Worm (Caenorhabditis elegans) whole organism, L2 larva: ENCODE data around the gene C25E10.16.
A peak's percentile ranks its signal among the peaks of the same experiment; 100 is the strongest.

ENCODE experiments used
- C34F6.9 ChIP-seq: fragments of 150-350 bp; optimal IDR thresholded peaks from 2 replicates; lab custom pipeline; 2014; ENCODE audit warnings: missing biosample characterization, missing genetic modification characterization
- F13H6.1 ChIP-seq: sonication (generic microtip); optimal IDR thresholded peaks from 2 replicates; lab custom pipeline; 2016; ENCODE audit warnings: missing genetic modification characterization, missing compliant biosample characterization
- Y55F3AM.14 ChIP-seq: fragments of 200-800 bp; sonication (Bioruptor generic); optimal IDR thresholded peaks from 2 replicates; lab custom pipeline; 2018; ENCODE audit warnings: mild to moderate bottlenecking, missing genetic modification characterization, missing compliant biosample characterization
- alr-1 ChIP-seq: fragments of 150-350 bp; optimal IDR thresholded peaks from 2 replicates; lab custom pipeline; 2014; ENCODE audit warnings: missing biosample characterization, missing genetic modification characterization
- aly-2 ChIP-seq: fragments of 150-350 bp; optimal IDR thresholded peaks from 2 replicates; lab custom pipeline; 2014; ENCODE audit warnings: missing biosample characterization, missing genetic modification characterization
- ama-1 ChIP-seq: fragments of 150-350 bp; optimal IDR thresholded peaks from 2 replicates; lab custom pipeline; 2018; ENCODE audit warnings: inconsistent platforms
- blmp-1 ChIP-seq: sonication (generic microtip); optimal IDR thresholded peaks from 2 replicates; lab custom pipeline; 2017; ENCODE audit warnings: missing genetic modification characterization, mild to moderate bottlenecking, missing compliant biosample characterization, antibody characterized with exemption, moderate library complexity; ENCODE audit not compliant: insufficient read depth
- ceh-82 ChIP-seq: fragments of 150-350 bp; optimal IDR thresholded peaks from 2 replicates; lab custom pipeline; 2014; ENCODE audit warnings: missing biosample characterization, missing genetic modification characterization
- crh-2 ChIP-seq: sonication (generic microtip); optimal IDR thresholded peaks from 2 replicates; lab custom pipeline; 2017; ENCODE audit warnings: missing biosample characterization, missing genetic modification characterization
- dmd-4 ChIP-seq: sonication (generic microtip); optimal IDR thresholded peaks from 2 replicates; lab custom pipeline; 2017; ENCODE audit warnings: missing biosample characterization, missing genetic modification characterization
- egl-27 ChIP-seq: sonication (generic microtip); optimal IDR thresholded peaks from 3 replicates; lab custom pipeline; 2017; ENCODE audit warnings: missing biosample characterization, missing genetic modification reagents, missing genetic modification characterization
- elt-3 ChIP-seq: sonication (generic microtip); optimal IDR thresholded peaks from 2 replicates; lab custom pipeline; 2017; ENCODE audit warnings: missing biosample characterization, missing genetic modification characterization
- fos-1 ChIP-seq: fragments of 150-350 bp; optimal IDR thresholded peaks from 2 replicates; lab custom pipeline; 2014; ENCODE audit warnings: missing biosample characterization, missing genetic modification characterization
- gmeb-1 ChIP-seq: fragments of 150-350 bp; optimal IDR thresholded peaks from 2 replicates; lab custom pipeline; 2014; ENCODE audit warnings: missing biosample characterization, missing genetic modification characterization
- lin-11 ChIP-seq: fragments of 150-350 bp; sonication (generic microtip); optimal IDR thresholded peaks from 2 replicates; lab custom pipeline; 2014; ENCODE audit warnings: missing biosample characterization, missing genetic modification characterization, inconsistent platforms, mixed read lengths
- lin-39 ChIP-seq: fragments of 150-350 bp; optimal IDR thresholded peaks from 2 replicates; lab custom pipeline; 2014; ENCODE audit warnings: missing biosample characterization, missing genetic modification reagents, missing genetic modification characterization
- lsy-2 ChIP-seq, 2 experiments: fragments of 150-350 bp in 1 of 2; sonication (generic microtip) in 1 of 2; optimal IDR thresholded peaks; 2 replicates each; lab custom pipeline; 2014 to 2017; ENCODE audit warnings: missing biosample characterization in 2 of 2, missing genetic modification characterization in 2 of 2
- mab-5 ChIP-seq: fragments of 150-350 bp; optimal IDR thresholded peaks from 2 replicates; lab custom pipeline; 2014; ENCODE audit warnings: missing biosample characterization, missing genetic modification characterization
- mdl-1 ChIP-seq, 2 experiments: fragments of 150-350 bp in 1 of 2; sonication (generic microtip) in 1 of 2; optimal IDR thresholded peaks; 2 replicates each; lab custom pipeline; 2017; ENCODE audit warnings: missing biosample characterization in 2 of 2, missing genetic modification characterization in 2 of 2
- nhr-10 ChIP-seq: sonication (generic microtip); optimal IDR thresholded peaks from 2 replicates; lab custom pipeline; 2017; ENCODE audit warnings: missing biosample characterization, missing genetic modification characterization
- nhr-11 ChIP-seq: fragments of 150-350 bp; optimal IDR thresholded peaks from 2 replicates; lab custom pipeline; 2014; ENCODE audit warnings: missing biosample characterization, missing genetic modification characterization
- nhr-129 ChIP-seq: fragments of 150-350 bp; optimal IDR thresholded peaks from 2 replicates; lab custom pipeline; 2014; ENCODE audit warnings: missing biosample characterization, missing genetic modification characterization
- nhr-21 ChIP-seq: fragments of 150-350 bp; optimal IDR thresholded peaks from 2 replicates; lab custom pipeline; 2014; ENCODE audit warnings: missing biosample characterization, missing genetic modification characterization
- nhr-25 ChIP-seq: fragments of 150-350 bp; sonication (generic microtip); optimal IDR thresholded peaks from 3 replicates; lab custom pipeline; 2014; ENCODE audit warnings: missing biosample characterization, missing genetic modification characterization
- nhr-6 ChIP-seq: fragments of 150-350 bp; optimal IDR thresholded peaks from 2 replicates; lab custom pipeline; 2014; ENCODE audit warnings: missing biosample characterization, missing genetic modification characterization
- nhr-77 ChIP-seq: fragments of 150-350 bp; optimal IDR thresholded peaks from 2 replicates; lab custom pipeline; 2014; ENCODE audit warnings: missing biosample characterization, missing genetic modification characterization
- peb-1 ChIP-seq: fragments of 150-350 bp; optimal IDR thresholded peaks from 2 replicates; lab custom pipeline; 2014; ENCODE audit warnings: missing biosample characterization, missing genetic modification characterization
- sem-4 ChIP-seq: fragments of 150-350 bp; optimal IDR thresholded peaks from 2 replicates; lab custom pipeline; 2014; ENCODE audit warnings: missing biosample characterization, missing genetic modification reagents, missing genetic modification characterization
- skn-1 ChIP-seq: sonication (generic microtip); optimal IDR thresholded peaks from 2 replicates; lab custom pipeline; 2017; ENCODE audit warnings: missing biosample characterization, missing genetic modification characterization
- sma-3 ChIP-seq: sonication (generic microtip); optimal IDR thresholded peaks from 2 replicates; lab custom pipeline; 2016; ENCODE audit warnings: missing genetic modification reagents, missing genetic modification characterization, missing compliant biosample characterization
- sma-9 ChIP-seq, 2 experiments: fragments of 150-350 bp in 1 of 2; sonication (generic microtip) in 1 of 2; optimal IDR thresholded peaks; 2 replicates each; lab custom pipeline; 2014 to 2016; ENCODE audit warnings: missing genetic modification characterization in 2 of 2, mild to moderate bottlenecking in 1 of 2, missing biosample characterization in 1 of 2, missing compliant biosample characterization in 1 of 2, missing genetic modification reagents in 1 of 2, moderate library complexity in 1 of 2
- unc-39 ChIP-seq: fragments of 150-350 bp; optimal IDR thresholded peaks from 2 replicates; lab custom pipeline; 2014; ENCODE audit warnings: missing biosample characterization, missing genetic modification characterization
- unc-62 ChIP-seq: fragments of 150-350 bp; optimal IDR thresholded peaks from 2 replicates; lab custom pipeline; 2014; ENCODE audit warnings: missing biosample characterization, missing genetic modification reagents, missing genetic modification characterization
- zag-1 ChIP-seq: fragments of 150-350 bp; optimal IDR thresholded peaks from 2 replicates; lab custom pipeline; 2014; ENCODE audit warnings: missing biosample characterization, missing genetic modification characterization
- ztf-1 ChIP-seq: fragments of 200-800 bp; sonication (Bioruptor generic); conservative IDR thresholded peaks from 2 replicates; pipeline ENCODE4 v1.3.6; 2022; ENCODE audit warnings: missing genetic modification characterization, missing compliant biosample characterization
- ztf-11 ChIP-seq: sonication (generic microtip); optimal IDR thresholded peaks from 2 replicates; lab custom pipeline; 2017; ENCODE audit warnings: missing biosample characterization, missing genetic modification characterization
- ztf-4 ChIP-seq: fragments of 150-350 bp; optimal IDR thresholded peaks from 2 replicates; lab custom pipeline; 2014; ENCODE audit warnings: missing biosample characterization, missing genetic modification characterization

The C25E10.16 gene

DNA sequence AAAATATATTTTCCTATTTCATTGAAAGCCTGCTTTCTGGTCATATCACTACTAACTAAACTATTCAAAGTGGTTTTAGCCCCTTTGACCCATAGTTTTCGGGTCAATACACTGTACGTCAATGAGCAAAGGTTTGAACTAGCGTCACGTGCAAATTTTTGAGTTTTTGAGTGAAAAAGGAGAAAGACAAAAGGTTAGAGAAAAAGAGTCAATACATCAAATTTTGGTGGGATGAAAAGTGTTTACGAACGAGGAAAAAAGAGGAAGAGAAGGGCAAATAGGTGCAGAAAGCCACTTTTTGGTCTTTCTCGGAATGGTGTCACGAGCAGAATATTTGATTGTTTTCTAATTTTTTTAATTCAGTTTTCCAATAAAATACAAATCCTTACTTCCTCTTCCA lies 16.5 kb upstream of the C25E10.16 start (continued):
- TF ChIP-seq C34F6.9 (tag; lab: Kevin White, UChicago), result no peak
- peak; percentile 24 for TF ChIP-seq ama-1 (lab: Kevin White, UChicago)
- no peak for TF ChIP-seq elt-3 (tag; lab: Kevin White, UChicago)

DNA sequence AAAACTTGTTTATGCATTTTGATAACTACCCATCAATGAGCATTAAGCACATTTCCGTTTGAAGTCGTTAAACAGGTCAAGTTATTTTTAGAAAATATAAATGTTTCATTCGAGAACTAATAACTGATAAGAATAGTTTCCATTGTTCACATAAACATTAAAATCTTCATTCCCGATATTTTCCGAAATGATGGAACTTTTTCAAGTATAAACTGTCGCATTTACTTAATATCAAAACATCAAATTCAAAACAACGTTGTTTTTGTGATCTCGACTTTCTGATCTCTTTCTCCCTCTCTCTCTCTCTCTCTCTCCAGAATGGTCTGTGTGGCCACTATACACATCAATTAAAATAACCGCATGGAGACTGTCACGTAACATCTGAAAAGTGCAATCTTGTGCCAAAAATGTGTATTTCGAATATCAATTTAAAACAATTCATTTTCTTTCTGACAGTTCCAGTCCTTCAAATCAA lies 15.0 kb upstream of the C25E10.16 start:
- TF ChIP-seq sma-9 (GFP tag; optimal IDR thresholded peaks at IDR 0.05; lab: Kevin White, UChicago), result peak; percentile 35
- TF ChIP-seq sma-9 (tag; optimal IDR thresholded peaks at IDR 0.05; lab: Kevin White, UChicago), result no peak
- TF ChIP-seq nhr-25, result peak; percentile 0
- TF ChIP-seq nhr-11 (tag; lab: Kevin White, UChicago), result no peak
- TF ChIP-seq unc-62 (GFP tag; lab: Kevin White, UChicago), result no peak
- peak; percentile 13 for TF ChIP-seq nhr-21
- no peak for TF ChIP-seq unc-39 (tag; lab: Kevin White, UChicago)
- TF ChIP-seq crh-2 (tag; lab: Kevin White, UChicago), result peak; percentile 38
- peak; percentile 46 for TF ChIP-seq sma-3 (GFP tag; lab: Kevin White, UChicago)
- peak; percentile 19 for TF ChIP-seq ztf-4 (tag; lab: Kevin White, UChicago)
- TF ChIP-seq C34F6.9 (tag; lab: Kevin White, UChicago), result no peak
- no peak for TF ChIP-seq alr-1 (tag; lab: Kevin White, UChicago)
- no peak for TF ChIP-seq lin-39 (tag; lab: Kevin White, UChicago)
- no peak for TF ChIP-seq aly-2 (tag; lab: Kevin White, UChicago)
- TF ChIP-seq nhr-6, result peak; percentile 36
- TF ChIP-seq lsy-2 (tag; optimal IDR thresholded peaks at IDR 0.05; lab: Kevin White, UChicago), result peak in 1 of 2 experiments; percentile 37
- TF ChIP-seq nhr-77, result no peak
- peak; percentile 7 for TF ChIP-seq blmp-1 (tag; lab: Kevin White, UChicago)
- no peak for TF ChIP-seq dmd-4 (tag; lab: Kevin White, UChicago)
- no peak for TF ChIP-seq zag-1 (tag; lab: Kevin White, UChicago)
- peak; percentile 73 for TF ChIP-seq ama-1 (lab: Kevin White, UChicago)
- no peak for TF ChIP-seq ztf-11
- TF ChIP-seq F13H6.1 (tag; lab: Kevin White, UChicago), result no peak
- no peak for TF ChIP-seq egl-27 (tag; lab: Kevin White, UChicago)
- peak in 1 of 2 experiments; percentile 6 for TF ChIP-seq mdl-1 (tag; optimal IDR thresholded peaks at IDR 0.05; lab: Kevin White, UChicago)
- no peak for TF ChIP-seq ceh-82 (tag; lab: Kevin White, UChicago)
- TF ChIP-seq nhr-129, result peak; percentile 11
- TF ChIP-seq gmeb-1, result no peak
- TF ChIP-seq sem-4 (tag; lab: Kevin White, UChicago), result no peak
- TF ChIP-seq, all 48 proteins: peak for 12

DNA sequence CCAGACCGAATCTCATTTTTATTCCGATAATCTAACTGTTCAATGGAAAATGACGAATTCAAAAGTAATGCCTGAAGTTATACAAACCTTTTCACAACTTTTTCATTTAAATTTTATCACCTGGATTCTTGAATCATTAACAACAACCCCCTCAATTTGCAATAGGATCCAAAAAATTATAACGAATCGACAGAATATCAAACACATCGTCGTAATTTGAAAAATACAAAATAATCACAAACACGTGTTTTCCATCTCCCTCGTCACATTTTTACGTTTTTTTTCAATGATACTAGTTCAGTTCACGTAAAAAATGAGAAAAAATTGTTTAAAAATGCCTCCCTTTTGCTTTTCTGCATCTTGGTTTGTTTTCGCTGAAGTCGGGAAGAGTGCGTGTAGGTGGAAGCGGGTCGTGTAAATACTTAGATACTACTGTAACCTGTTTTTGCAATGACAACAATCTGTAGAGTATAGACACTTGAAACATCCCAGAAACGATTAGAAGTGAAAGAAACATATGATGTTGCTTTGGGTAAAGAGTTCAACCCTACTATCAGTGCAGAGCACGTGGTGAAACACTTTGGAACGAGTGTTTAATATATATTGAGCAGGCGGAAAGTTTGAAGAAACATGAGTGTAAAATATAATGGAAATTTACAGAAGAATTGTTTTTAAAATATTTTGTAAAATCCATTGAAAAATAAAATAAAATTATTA lies 14.1 kb upstream of the C25E10.16 start, which contains the start of gene oac-50:
TSS of gene oac-50 (minus strand) at position 219 of the 717 bp plus-strand sequence.
- TF ChIP-seq sma-9 (GFP tag; optimal IDR thresholded peaks at IDR 0.05; lab: Kevin White, UChicago) (peak; percentile 2), sma-9 (tag; optimal IDR thresholded peaks at IDR 0.05; lab: Kevin White, UChicago) (no peak), F13H6.1 (tag; lab: Kevin White, UChicago) (peak; percentile 27), nhr-10 (tag; lab: Kevin White, UChicago) (no peak)

DNA sequence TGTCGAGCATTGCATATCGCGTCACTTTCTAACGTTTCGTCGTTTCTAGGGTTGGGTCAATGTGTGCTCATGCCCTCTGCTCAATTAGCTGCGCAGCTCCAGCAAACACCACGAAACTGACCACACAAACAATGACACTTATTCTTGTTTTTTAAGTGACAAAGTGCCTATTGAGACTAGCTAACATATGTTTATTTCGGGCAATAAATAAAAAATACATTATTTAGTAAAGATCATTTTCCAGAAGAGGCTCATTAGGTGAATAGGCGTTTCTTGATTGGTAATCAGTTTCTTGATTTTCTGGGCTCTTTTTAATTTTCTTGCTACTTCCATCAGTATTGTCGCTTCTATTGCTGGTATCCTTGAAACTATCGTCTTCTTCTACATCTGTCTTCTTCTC lies 10.3 kb upstream of the C25E10.16 start, which contains the start of gene T27E4.5:
TSS of gene T27E4.5 (minus strand) at position 101 of the 400 bp plus-strand sequence.
- no peak for TF ChIP-seq sma-9 (GFP tag; optimal IDR thresholded peaks at IDR 0.05; lab: Kevin White, UChicago)
- no peak for TF ChIP-seq sma-9 (tag; optimal IDR thresholded peaks at IDR 0.05; lab: Kevin White, UChicago)

DNA sequence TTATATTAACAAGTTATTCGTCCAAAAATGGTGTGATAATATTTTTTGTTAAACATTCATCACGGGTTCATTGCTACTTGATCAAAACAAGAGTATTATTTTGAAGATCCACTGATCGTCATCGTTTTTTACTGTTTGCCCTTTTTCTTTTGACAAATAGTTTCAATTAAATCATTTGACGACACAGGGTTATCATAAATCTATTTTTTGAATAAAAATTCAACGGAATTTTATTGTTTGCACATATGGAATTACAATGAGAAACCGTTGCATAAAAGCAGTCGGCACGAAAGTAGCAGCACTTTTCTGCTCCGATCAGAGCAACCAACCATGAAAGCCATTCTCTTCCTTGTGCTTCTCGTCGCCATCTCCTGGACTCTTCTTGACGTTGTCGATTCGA lies 8.3 kb upstream of the C25E10.16 start, which contains the start of gene fip-2:
TSS of gene fip-2 (plus strand) at position 301 of the 400 bp plus-strand sequence.
- TF ChIP-seq zag-1 (tag; lab: Kevin White, UChicago) (no peak), peb-1 (tag; lab: Kevin White, UChicago) (no peak), crh-2 (tag; lab: Kevin White, UChicago) (no peak), nhr-10 (tag; lab: Kevin White, UChicago) (no peak), dmd-4 (tag; lab: Kevin White, UChicago) (no peak), mab-5 (tag; lab: Kevin White, UChicago) (no peak), skn-1 (tag; lab: Kevin White, UChicago) (no peak), sem-4 (tag; lab: Kevin White, UChicago) (no peak), lsy-2 (tag; optimal IDR thresholded peaks at IDR 0.05; lab: Kevin White, UChicago) (no peak), gmeb-1 (no peak), nhr-6 (no peak), Y55F3AM.14 (GFP tag; lab: Kevin White, UChicago) (no peak), ztf-1 (GFP tag; lab: Robert Waterston, UW) (no peak), fos-1 (tag; lab: Kevin White, UChicago) (no peak), alr-1 (tag; lab: Kevin White, UChicago) (no peak), aly-2 (tag; lab: Kevin White, UChicago) (no peak), lin-11 (tag; lab: Kevin White, UChicago) (no peak)
